Worm (Caenorhabditis elegans) whole organism, L2 larva: ENCODE data around the gene C25E10.11.

Source experiments
- C34F6.9 ChIP-seq: fragments of 150-350 bp; optimal IDR thresholded peaks from 2 replicates; lab custom pipeline; 2014; ENCODE audit warnings: missing biosample characterization, missing genetic modification characterization
- F13H6.1 ChIP-seq: sonication (generic microtip); optimal IDR thresholded peaks from 2 replicates; lab custom pipeline; 2016; ENCODE audit warnings: missing genetic modification characterization, missing compliant biosample characterization
- Y55F3AM.14 ChIP-seq: fragments of 200-800 bp; sonication (Bioruptor generic); optimal IDR thresholded peaks from 2 replicates; lab custom pipeline; 2018; ENCODE audit warnings: mild to moderate bottlenecking, missing genetic modification characterization, missing compliant biosample characterization
- ZK546.5 ChIP-seq: sonication (generic microtip); optimal IDR thresholded peaks from 2 replicates; lab custom pipeline; 2017; ENCODE audit warnings: missing biosample characterization, missing genetic modification characterization
- alr-1 ChIP-seq: fragments of 150-350 bp; optimal IDR thresholded peaks from 2 replicates; lab custom pipeline; 2014; ENCODE audit warnings: missing biosample characterization, missing genetic modification characterization
- aly-2 ChIP-seq: fragments of 150-350 bp; optimal IDR thresholded peaks from 2 replicates; lab custom pipeline; 2014; ENCODE audit warnings: missing biosample characterization, missing genetic modification characterization
- ama-1 ChIP-seq: fragments of 150-350 bp; optimal IDR thresholded peaks from 2 replicates; lab custom pipeline; 2018; ENCODE audit warnings: inconsistent platforms
- ceh-16 ChIP-seq: fragments of 150-350 bp; optimal IDR thresholded peaks from 2 replicates; lab custom pipeline; 2014; ENCODE audit warnings: missing biosample characterization, missing genetic modification characterization
- dmd-4 ChIP-seq: sonication (generic microtip); optimal IDR thresholded peaks from 2 replicates; lab custom pipeline; 2017; ENCODE audit warnings: missing biosample characterization, missing genetic modification characterization
- egl-27 ChIP-seq: sonication (generic microtip); optimal IDR thresholded peaks from 3 replicates; lab custom pipeline; 2017; ENCODE audit warnings: missing biosample characterization, missing genetic modification reagents, missing genetic modification characterization
- elt-1 ChIP-seq: fragments of 150-350 bp; optimal IDR thresholded peaks from 2 replicates; lab custom pipeline; 2014; ENCODE audit warnings: missing biosample characterization, missing genetic modification characterization
- elt-3 ChIP-seq: sonication (generic microtip); optimal IDR thresholded peaks from 2 replicates; lab custom pipeline; 2017; ENCODE audit warnings: missing biosample characterization, missing genetic modification characterization
- fos-1 ChIP-seq: fragments of 150-350 bp; optimal IDR thresholded peaks from 2 replicates; lab custom pipeline; 2014; ENCODE audit warnings: missing biosample characterization, missing genetic modification characterization
- lin-11 ChIP-seq: fragments of 150-350 bp; sonication (generic microtip); optimal IDR thresholded peaks from 2 replicates; lab custom pipeline; 2014; ENCODE audit warnings: missing biosample characterization, missing genetic modification characterization, inconsistent platforms, mixed read lengths
- lin-13 ChIP-seq: fragments of 150-350 bp; optimal IDR thresholded peaks from 2 replicates; lab custom pipeline; 2014; ENCODE audit warnings: missing biosample characterization, missing genetic modification reagents, missing genetic modification characterization
- lin-39 ChIP-seq: fragments of 150-350 bp; optimal IDR thresholded peaks from 2 replicates; lab custom pipeline; 2014; ENCODE audit warnings: missing biosample characterization, missing genetic modification reagents, missing genetic modification characterization
- lsy-2 ChIP-seq, 2 experiments: fragments of 150-350 bp in 1 of 2; sonication (generic microtip) in 1 of 2; optimal IDR thresholded peaks; 2 replicates each; lab custom pipeline; 2014 to 2017; ENCODE audit warnings: missing biosample characterization in 2 of 2, missing genetic modification characterization in 2 of 2
- mab-5 ChIP-seq: fragments of 150-350 bp; optimal IDR thresholded peaks from 2 replicates; lab custom pipeline; 2014; ENCODE audit warnings: missing biosample characterization, missing genetic modification characterization
- mbf-1 ChIP-seq: sonication (generic microtip); optimal IDR thresholded peaks from 2 replicates; lab custom pipeline; 2017; ENCODE audit warnings: missing biosample characterization, missing genetic modification characterization
- nhr-12 ChIP-seq: fragments of 150-350 bp; optimal IDR thresholded peaks from 2 replicates; lab custom pipeline; 2014; ENCODE audit warnings: missing biosample characterization, missing genetic modification characterization
- nhr-129 ChIP-seq: fragments of 150-350 bp; optimal IDR thresholded peaks from 2 replicates; lab custom pipeline; 2014; ENCODE audit warnings: missing biosample characterization, missing genetic modification characterization
- nhr-21 ChIP-seq: fragments of 150-350 bp; optimal IDR thresholded peaks from 2 replicates; lab custom pipeline; 2014; ENCODE audit warnings: missing biosample characterization, missing genetic modification characterization
- nhr-237 ChIP-seq: fragments of 150-350 bp; optimal IDR thresholded peaks from 2 replicates; lab custom pipeline; 2014; ENCODE audit warnings: missing biosample characterization, missing genetic modification characterization
- nhr-25 ChIP-seq: fragments of 150-350 bp; sonication (generic microtip); optimal IDR thresholded peaks from 3 replicates; lab custom pipeline; 2014; ENCODE audit warnings: missing biosample characterization, missing genetic modification characterization
- nhr-6 ChIP-seq: fragments of 150-350 bp; optimal IDR thresholded peaks from 2 replicates; lab custom pipeline; 2014; ENCODE audit warnings: missing biosample characterization, missing genetic modification characterization
- nhr-77 ChIP-seq: fragments of 150-350 bp; optimal IDR thresholded peaks from 2 replicates; lab custom pipeline; 2014; ENCODE audit warnings: missing biosample characterization, missing genetic modification characterization
- peb-1 ChIP-seq: fragments of 150-350 bp; optimal IDR thresholded peaks from 2 replicates; lab custom pipeline; 2014; ENCODE audit warnings: missing biosample characterization, missing genetic modification characterization
- sem-4 ChIP-seq: fragments of 150-350 bp; optimal IDR thresholded peaks from 2 replicates; lab custom pipeline; 2014; ENCODE audit warnings: missing biosample characterization, missing genetic modification reagents, missing genetic modification characterization
- sma-9 ChIP-seq, 2 experiments: fragments of 150-350 bp in 1 of 2; sonication (generic microtip) in 1 of 2; optimal IDR thresholded peaks; 2 replicates each; lab custom pipeline; 2014 to 2016; ENCODE audit warnings: missing genetic modification characterization in 2 of 2, mild to moderate bottlenecking in 1 of 2, missing biosample characterization in 1 of 2, missing compliant biosample characterization in 1 of 2, missing genetic modification reagents in 1 of 2, moderate library complexity in 1 of 2
- snpc-4 ChIP-seq: fragments of 150-350 bp; optimal IDR thresholded peaks from 2 replicates; lab custom pipeline; 2014; ENCODE audit warnings: missing biosample characterization, missing genetic modification characterization
- unc-39 ChIP-seq: fragments of 150-350 bp; optimal IDR thresholded peaks from 2 replicates; lab custom pipeline; 2014; ENCODE audit warnings: missing biosample characterization, missing genetic modification characterization
- unc-55 ChIP-seq: fragments of 150-350 bp; sonication (generic microtip); optimal IDR thresholded peaks from 3 replicates; lab custom pipeline; 2014; ENCODE audit warnings: missing biosample characterization, missing genetic modification reagents, missing genetic modification characterization
- unc-62 ChIP-seq: fragments of 150-350 bp; optimal IDR thresholded peaks from 2 replicates; lab custom pipeline; 2014; ENCODE audit warnings: missing biosample characterization, missing genetic modification reagents, missing genetic modification characterization
- zag-1 ChIP-seq: fragments of 150-350 bp; optimal IDR thresholded peaks from 2 replicates; lab custom pipeline; 2014; ENCODE audit warnings: missing biosample characterization, missing genetic modification characterization
- ztf-1 ChIP-seq: fragments of 200-800 bp; sonication (Bioruptor generic); conservative IDR thresholded peaks from 2 replicates; pipeline ENCODE4 v1.3.6; 2022; ENCODE audit warnings: missing genetic modification characterization, missing compliant biosample characterization
- ztf-11 ChIP-seq: sonication (generic microtip); optimal IDR thresholded peaks from 2 replicates; lab custom pipeline; 2017; ENCODE audit warnings: missing biosample characterization, missing genetic modification characterization
- ztf-4 ChIP-seq: fragments of 150-350 bp; optimal IDR thresholded peaks from 2 replicates; lab custom pipeline; 2014; ENCODE audit warnings: missing biosample characterization, missing genetic modification characterization

The C25E10.11 gene

DNA sequence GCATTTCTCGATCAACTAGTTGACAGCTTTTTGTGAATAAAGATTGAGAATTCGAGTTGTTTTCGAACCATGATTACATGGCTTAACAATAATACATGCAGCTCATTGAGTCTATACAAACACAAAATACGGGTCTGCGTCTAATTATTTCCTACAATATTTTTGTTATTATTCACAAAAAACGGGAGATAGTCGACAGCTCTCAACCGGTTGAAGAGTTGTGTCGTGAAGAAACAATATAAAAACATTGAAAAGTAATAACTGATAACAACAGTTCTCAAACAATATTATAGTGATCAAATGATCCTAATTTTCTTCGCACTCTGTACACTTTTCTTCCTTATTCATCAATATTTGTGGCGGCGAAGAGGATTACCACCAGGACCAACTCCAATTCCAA, 17.5 kb downstream of the C25E10.11 start, which contains the start of gene cyp-33B1:
cyp-33B1 (plus strand) TSS at position 301 of the 400 bp plus-strand sequence.
- TF ChIP-seq elt-1 (tag; lab: Kevin White, UChicago) (no peak), nhr-237 (tag; lab: Kevin White, UChicago) (no peak), zag-1 (tag; lab: Kevin White, UChicago) (no peak), dmd-4 (tag; lab: Kevin White, UChicago) (no peak), lsy-2 (tag; optimal IDR thresholded peaks at IDR 0.05; lab: Kevin White, UChicago) (no peak), mbf-1 (no peak), unc-55 (GFP tag; lab: Kevin White, UChicago) (no peak), F13H6.1 (tag; lab: Kevin White, UChicago) (no peak), ceh-16 (no peak), alr-1 (no peak), ztf-11 (tag; lab: Kevin White, UChicago) (no peak), unc-62 (GFP tag; lab: Kevin White, UChicago) (no peak), nhr-25 (no peak), sem-4 (tag; lab: Kevin White, UChicago) (no peak), lin-13 (no peak), sma-9 (GFP tag; optimal IDR thresholded peaks at IDR 0.05; lab: Kevin White, UChicago) (no peak), sma-9 (tag; optimal IDR thresholded peaks at IDR 0.05; lab: Kevin White, UChicago) (no peak), aly-2 (tag; lab: Kevin White, UChicago) (no peak), elt-3 (tag; lab: Kevin White, UChicago) (no peak)

DNA sequence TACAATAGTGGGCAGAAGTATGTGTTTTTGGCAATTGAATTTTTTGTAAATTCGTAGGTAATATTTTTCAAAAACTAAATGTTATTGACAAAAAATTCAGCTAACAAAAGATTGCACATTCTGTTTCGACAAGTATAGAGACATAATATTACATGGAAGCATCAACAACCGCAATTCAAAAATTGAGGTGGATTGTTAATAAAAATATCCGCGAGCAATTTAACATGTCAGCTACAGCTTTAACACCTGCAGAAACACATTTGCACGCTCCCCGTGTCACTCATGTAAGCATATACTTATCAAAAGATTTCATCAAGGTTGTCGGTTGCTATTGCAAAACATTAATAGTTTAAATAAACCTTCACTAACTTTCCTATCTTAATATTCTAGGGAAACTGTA, 22.8 kb downstream of the C25E10.11 start, which contains the start of gene srsx-34:
srsx-34 (plus strand) TSS at position 301 of the 400 bp plus-strand sequence.
- TF ChIP-seq snpc-4 (no peak), ZK546.5 (tag; lab: Kevin White, UChicago) (no peak), nhr-6 (no peak), sem-4 (tag; lab: Kevin White, UChicago) (no peak), aly-2 (tag; lab: Kevin White, UChicago) (no peak), C34F6.9 (no peak), fos-1 (tag; lab: Kevin White, UChicago) (no peak), ama-1 (lab: Kevin White, UChicago) (no peak), mab-5 (no peak), nhr-129 (tag; lab: Kevin White, UChicago) (no peak)

ce11 chrV:9033267-9033666, 25.3 kb downstream of the C25E10.11 start, which contains the start of gene C25E10.4:
TSS of gene C25E10.4 (plus strand) at chrV:9033567.
- no peak for TF ChIP-seq egl-27 (tag; lab: Kevin White, UChicago)
- TF ChIP-seq unc-39: no peak
- no peak for TF ChIP-seq zag-1 (tag; lab: Kevin White, UChicago)
- no peak for TF ChIP-seq ztf-1 (GFP tag; lab: Robert Waterston, UW)
- no peak for TF ChIP-seq elt-1 (tag; lab: Kevin White, UChicago)
- no peak for TF ChIP-seq nhr-21 (tag; lab: Kevin White, UChicago)
- no peak for TF ChIP-seq nhr-12 (tag; lab: Kevin White, UChicago)
- TF ChIP-seq lin-39 (tag; lab: Kevin White, UChicago): no peak
- no peak for TF ChIP-seq snpc-4
- TF ChIP-seq lin-11 (tag; lab: Kevin White, UChicago): no peak
- TF ChIP-seq, all 48 proteins: peak for 0

- TF ChIP-seq Y55F3AM.14: no peak
- no peak for TF ChIP-seq elt-1 (tag; lab: Kevin White, UChicago)
- no peak for TF ChIP-seq ztf-4 (tag; lab: Kevin White, UChicago)
- TF ChIP-seq unc-55 (GFP tag; lab: Kevin White, UChicago): no peak
- no peak for TF ChIP-seq peb-1 (tag; lab: Kevin White, UChicago)
- no peak for TF ChIP-seq unc-39
- no peak for TF ChIP-seq nhr-129 (tag; lab: Kevin White, UChicago)
- no peak for TF ChIP-seq C34F6.9
- TF ChIP-seq ama-1 (lab: Kevin White, UChicago): no peak
- no peak for TF ChIP-seq sma-9 (GFP tag; optimal IDR thresholded peaks at IDR 0.05; lab: Kevin White, UChicago)
- TF ChIP-seq sma-9 (tag; optimal IDR thresholded peaks at IDR 0.05; lab: Kevin White, UChicago): no peak
- no peak for TF ChIP-seq lin-11 (tag; lab: Kevin White, UChicago)
- TF ChIP-seq nhr-77: no peak
- TF ChIP-seq mab-5: no peak
- TF ChIP-seq elt-3 (tag; lab: Kevin White, UChicago): no peak
- TF ChIP-seq ceh-16: no peak
- no peak for TF ChIP-seq ztf-11 (tag; lab: Kevin White, UChicago)
- no peak for TF ChIP-seq zag-1 (tag; lab: Kevin White, UChicago)
- TF ChIP-seq nhr-6: no peak
- TF ChIP-seq fos-1 (tag; lab: Kevin White, UChicago): no peak
- no peak for TF ChIP-seq nhr-237 (tag; lab: Kevin White, UChicago)
Observed at ce11 chrV:9030248-9030647, 28.3 kb downstream of the C25E10.11 start, which contains the start of gene C25E10.5. TSS of gene C25E10.5 (plus strand) at chrV:9030548.
